Fruit fly (Drosophila melanogaster) whole organism: ENCODE data around the gene Ddr.
A peak's percentile ranks its signal among the peaks of the same experiment; 100 is the strongest.

Source experiments
- CG8478 ChIP-seq: fragments of >200 bp; optimal IDR thresholded peaks from 2 replicates; lab custom pipeline; 2018; ENCODE audit warnings: inconsistent platforms
- Dll ChIP-seq: fragments of >200 bp; optimal IDR thresholded peaks from 2 replicates; lab custom pipeline; 2017
- EcR ChIP-seq, 2 experiments: fragments of >200 bp; optimal IDR thresholded peaks; 2 replicates each; lab custom pipeline; 2017; ENCODE audit warnings: missing biosample characterization in 2 of 2, missing genetic modification characterization in 2 of 2, missing genetic modification reagents in 2 of 2
- pan ChIP-seq: fragments of >200 bp; optimal IDR thresholded peaks from 2 replicates; lab custom pipeline; 2017
- psq ChIP-seq: fragments of >200 bp; optimal IDR thresholded peaks from 2 replicates; lab custom pipeline; 2017
- usp ChIP-seq: fragments of >200 bp; optimal IDR thresholded peaks from 2 replicates; lab custom pipeline; 2017; ENCODE audit warnings: missing biosample characterization, missing genetic modification characterization, mixed read lengths

The Ddr gene

dm6 chr2L:6338367-6338975, 85.5 kb downstream of the Ddr start, which contains the start of the genes Pez and Cpr:
Gene Pez, minus strand, starts transcription at chr2L:6338671.
Gene Cpr, plus strand, starts transcription at chr2L:6338836.
- TF ChIP-seq EcR (GFP tag; optimal IDR thresholded peaks at IDR 0.05; lab: Kevin White, UChicago): no peak
- TF ChIP-seq usp (GFP tag; lab: Kevin White, UChicago): no peak
- TF ChIP-seq Dll (lab: Kevin White, UChicago): no peak
- TF ChIP-seq psq (lab: Kevin White, UChicago): no peak
- no peak for TF ChIP-seq pan (lab: Kevin White, UChicago)
- no peak for TF ChIP-seq CG8478 (lab: Kevin White, UChicago)

dm6 chr2L:6339010-6339897, 86.3 kb downstream of the Ddr start:
- TF ChIP-seq Dll (lab: Kevin White, UChicago) (peak; percentile 78), pan (lab: Kevin White, UChicago) (no peak), EcR (GFP tag; optimal IDR thresholded peaks at IDR 0.05; lab: Kevin White, UChicago) (no peak), CG8478 (lab: Kevin White, UChicago) (peak; percentile 23), psq (lab: Kevin White, UChicago) (no peak)

- TF ChIP-seq usp (GFP tag; lab: Kevin White, UChicago): no peak
- TF ChIP-seq CG8478 (lab: Kevin White, UChicago): no peak
- no peak for TF ChIP-seq pan (lab: Kevin White, UChicago)
- TF ChIP-seq psq (lab: Kevin White, UChicago): no peak
- TF ChIP-seq Dll (lab: Kevin White, UChicago): no peak
- TF ChIP-seq EcR (GFP tag; optimal IDR thresholded peaks at IDR 0.05; lab: Kevin White, UChicago): no peak
These were observed 87.4 kb downstream of the Ddr start for dm6 chr2L:6340222-6340725.

DNA sequence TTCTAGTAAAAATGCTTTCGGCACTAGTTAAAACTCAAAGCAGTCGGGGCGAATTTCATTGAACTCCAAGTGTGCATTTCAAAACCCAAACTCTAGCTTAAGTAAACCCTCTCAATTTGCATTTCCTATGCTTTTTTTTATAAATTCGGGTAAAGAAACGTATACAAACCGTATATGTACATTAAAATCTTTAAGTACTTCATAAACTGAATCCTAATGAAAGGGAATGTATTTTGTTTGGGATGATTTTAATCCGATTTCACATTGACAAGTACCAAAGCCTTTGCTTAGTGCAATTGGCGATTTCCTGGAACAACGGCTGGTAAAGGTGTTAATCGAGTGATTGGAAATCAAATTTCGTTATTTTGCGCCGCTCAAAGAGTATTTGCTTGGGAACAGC, 88.3 kb downstream of the Ddr start:
- no peak for TF ChIP-seq CG8478 (lab: Kevin White, UChicago)
- no peak for TF ChIP-seq psq (lab: Kevin White, UChicago)
- no peak for TF ChIP-seq usp (GFP tag; lab: Kevin White, UChicago)
- no peak for TF ChIP-seq Dll (lab: Kevin White, UChicago)
- no peak for TF ChIP-seq EcR (GFP tag; optimal IDR thresholded peaks at IDR 0.05; lab: Kevin White, UChicago)
- TF ChIP-seq pan (lab: Kevin White, UChicago): no peak

DNA sequence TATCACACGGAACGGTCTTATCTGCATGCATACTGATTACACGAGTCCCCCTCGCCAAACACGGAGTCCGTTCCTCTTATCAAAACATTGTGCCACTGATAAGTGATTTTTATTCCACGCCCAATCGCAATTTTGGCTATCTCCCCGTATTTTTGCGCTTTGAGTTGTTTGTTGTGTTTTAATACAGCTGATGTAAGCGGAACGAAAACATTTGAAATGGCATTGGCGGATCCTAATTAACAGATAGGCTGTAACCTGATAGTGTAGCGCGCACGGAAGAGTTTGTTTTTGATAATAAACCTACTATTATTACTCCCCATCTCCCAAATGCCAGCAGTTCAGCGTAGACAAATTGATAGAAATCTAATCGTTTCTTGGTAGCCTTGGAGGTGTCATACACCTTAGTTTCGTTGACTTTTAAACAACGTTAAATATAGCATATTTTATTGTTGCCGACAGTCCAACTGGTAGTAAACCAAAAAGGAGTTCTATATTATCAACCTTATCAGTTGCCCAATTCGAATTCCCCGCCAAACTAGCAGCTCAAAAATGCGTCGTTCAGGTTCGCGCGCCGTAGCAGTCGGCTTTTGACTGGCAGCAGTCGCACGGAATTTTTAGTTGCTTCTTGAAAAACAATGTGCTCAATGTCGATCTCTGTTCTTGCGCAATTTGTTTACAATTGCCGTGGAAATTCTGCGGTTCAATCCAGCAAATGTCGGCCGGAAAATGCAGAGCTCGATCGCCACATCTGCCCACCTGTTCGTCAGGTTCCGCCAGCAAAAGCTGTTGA, 90.4 kb downstream of the Ddr start:
- TF ChIP-seq usp (GFP tag; lab: Kevin White, UChicago) (no peak), Dll (lab: Kevin White, UChicago) (no peak), EcR (GFP tag; optimal IDR thresholded peaks at IDR 0.05; lab: Kevin White, UChicago) (no peak), CG8478 (lab: Kevin White, UChicago) (no peak), pan (lab: Kevin White, UChicago) (no peak), psq (lab: Kevin White, UChicago) (no peak)

DNA sequence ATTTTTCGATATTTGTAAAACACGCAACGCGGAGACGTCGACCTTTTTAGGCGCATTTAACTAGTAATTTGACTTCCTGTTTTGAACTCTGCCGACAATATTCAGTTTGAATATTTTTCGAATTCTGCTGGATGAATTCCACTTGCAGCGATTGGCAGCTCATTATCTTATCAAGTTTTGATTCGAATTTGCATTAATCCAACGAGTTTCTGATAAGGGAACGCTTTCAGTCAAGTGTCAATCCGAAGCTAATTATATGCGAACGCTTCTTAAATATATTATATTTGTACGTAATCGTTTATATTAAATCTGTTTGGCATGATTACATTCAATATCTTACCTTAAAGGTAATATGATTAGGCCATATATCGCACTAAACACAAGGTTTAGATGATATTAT, 95.4 kb downstream of the Ddr start, which contains the start of gene CG9497:
Gene CG9497 (minus strand): TSS at position 101 of the 400 bp plus-strand sequence.
- TF ChIP-seq usp (GFP tag; lab: Kevin White, UChicago): no peak
- TF ChIP-seq Dll (lab: Kevin White, UChicago): no peak

dm6 chr2L:6350984-6351808, 98.3 kb downstream of the Ddr start, which contains the start of gene CG9498:
Gene CG9498, minus strand, starts transcription at chr2L:6351034.
- TF ChIP-seq Dll (lab: Kevin White, UChicago) (no peak), CG8478 (lab: Kevin White, UChicago) (no peak), pan (lab: Kevin White, UChicago) (no peak), usp (GFP tag; lab: Kevin White, UChicago) (no peak), psq (lab: Kevin White, UChicago) (no peak), EcR (GFP tag; optimal IDR thresholded peaks at IDR 0.05; lab: Kevin White, UChicago) (no peak)

- no peak for TF ChIP-seq usp (GFP tag; lab: Kevin White, UChicago)
- TF ChIP-seq psq (lab: Kevin White, UChicago): no peak
- no peak for TF ChIP-seq Dll (lab: Kevin White, UChicago)
- TF ChIP-seq pan (lab: Kevin White, UChicago): no peak
- TF ChIP-seq CG8478 (lab: Kevin White, UChicago): no peak
- no peak for TF ChIP-seq EcR (GFP tag; optimal IDR thresholded peaks at IDR 0.05; lab: Kevin White, UChicago)
These were observed 98.9 kb downstream of the Ddr start for dm6 chr2L:6351809-6352182.

dm6 chr2L:6354231-6354630, 101.3 kb downstream of the Ddr start, which contains the start of gene ppk7:
Gene ppk7, minus strand, starts transcription at chr2L:6354331.
- TF ChIP-seq CG8478 (lab: Kevin White, UChicago) (no peak), pan (lab: Kevin White, UChicago) (no peak), Dll (lab: Kevin White, UChicago) (no peak), usp (GFP tag; lab: Kevin White, UChicago) (no peak), EcR (GFP tag; optimal IDR thresholded peaks at IDR 0.05; lab: Kevin White, UChicago) (no peak), psq (lab: Kevin White, UChicago) (no peak)
